Fruit fly (Drosophila melanogaster): ENCODE data around the gene Bhmt.
A peak's percentile ranks its signal among the peaks of the same experiment; 100 is the strongest.

Bhmt gene

DNA sequence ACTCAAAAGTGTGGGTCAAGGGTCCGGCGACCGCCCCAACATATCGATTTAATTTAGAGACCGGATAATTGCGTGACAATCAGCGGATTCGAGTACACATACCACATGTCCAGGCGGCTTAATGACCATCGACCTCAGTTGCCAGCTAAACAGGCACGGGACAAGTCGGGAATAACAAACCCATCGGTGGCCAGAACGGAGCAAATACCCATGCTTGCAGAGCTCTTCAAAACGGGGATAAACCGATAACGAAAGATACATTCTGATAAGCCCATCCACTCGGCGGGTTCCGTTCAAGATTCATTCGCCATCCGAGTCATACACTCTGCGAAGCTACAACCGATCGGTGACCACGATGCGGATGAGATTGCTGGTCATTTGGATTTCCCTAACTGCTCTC is 33.6 kb upstream of the Bhmt start, which contains the start of gene CG15169:
Gene CG15169, plus strand, starts transcription at position 301 of the 400 bp plus-strand sequence.
- TF ChIP-seq esn (GFP tag; optimal IDR thresholded peaks at IDR 0.05) (no peak), CG16779 (tag; optimal IDR thresholded peaks at IDR 0.05) (no peak), Met (GFP tag; optimal IDR thresholded peaks at IDR 0.05) (no peak), vri (GFP tag; optimal IDR thresholded peaks at IDR 0.05) (no peak), fd59A (GFP tag; optimal IDR thresholded peaks at IDR 0.05) (no peak), CG3032 (tag; optimal IDR thresholded peaks at IDR 0.05) (no peak), ss (GFP tag; optimal IDR thresholded peaks at IDR 0.05) (no peak), CG11294 (GFP tag; IDR thresholded peaks at IDR 0.05) (no peak), lz (GFP tag; optimal IDR thresholded peaks at IDR 0.05) (no peak), achi (GFP tag; optimal IDR thresholded peaks at IDR 0.05) (no peak), CG10669 (GFP tag; optimal IDR thresholded peaks at IDR 0.05) (no peak), fkh (GFP tag; optimal IDR thresholded peaks at IDR 0.05) (no peak), Blimp-1 (GFP tag; optimal IDR thresholded peaks at IDR 0.05) (no peak), CG6276 (GFP tag; optimal IDR thresholded peaks at IDR 0.05) (no peak), Ets96B (tag; optimal IDR thresholded peaks at IDR 0.05) (no peak), Hr38 (GFP tag; optimal IDR thresholded peaks at IDR 0.05) (no peak), Sox102F (GFP tag; optimal IDR thresholded peaks at IDR 0.05) (no peak), CG8319 (GFP tag; optimal IDR thresholded peaks at IDR 0.05) (no peak)

DNA sequence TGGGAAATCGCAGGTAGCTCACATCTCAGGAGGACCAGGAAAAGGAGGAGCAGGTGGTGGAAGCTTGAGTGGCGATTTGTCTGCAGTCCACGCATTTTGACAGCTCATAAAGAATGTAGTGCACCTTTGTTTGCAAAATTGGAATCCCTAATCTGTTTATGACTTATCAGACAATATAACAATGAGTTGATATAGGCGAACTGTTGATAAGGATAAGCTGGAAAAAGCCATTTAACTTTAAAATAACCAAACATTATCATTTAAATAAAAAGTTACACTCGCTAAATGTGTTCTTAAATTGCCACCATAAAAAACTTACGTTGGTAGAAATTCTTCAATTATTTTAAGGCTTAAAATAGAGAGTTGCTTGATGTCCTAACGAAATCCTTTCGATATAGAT is 33.0 kb upstream of the Bhmt start, which contains the start of gene CG15170:
Gene CG15170, minus strand, starts transcription at position 101 of the 400 bp plus-strand sequence.
- TF ChIP-seq CG11902 (GFP tag; optimal IDR thresholded peaks at IDR 0.05), result no peak
- no peak for TF ChIP-seq CG11294 (GFP tag; IDR thresholded peaks at IDR 0.05)
- TF ChIP-seq spab (GFP tag; optimal IDR thresholded peaks at IDR 0.05), result no peak
- TF ChIP-seq CG1621 (tag; optimal IDR thresholded peaks at IDR 0.05), result no peak
- TF ChIP-seq salr (GFP tag; optimal IDR thresholded peaks at IDR 0.05), result no peak
- no peak for TF ChIP-seq Blimp-1 (GFP tag; optimal IDR thresholded peaks at IDR 0.05)
- no peak for TF ChIP-seq Eip93F (GFP tag; optimal IDR thresholded peaks at IDR 0.05)
- no peak for TF ChIP-seq Eip75B (GFP tag; optimal IDR thresholded peaks at IDR 0.05)
- TF ChIP-seq CG6163 (GFP tag; IDR thresholded peaks at IDR 0.05), result no peak
- no peak for TF ChIP-seq svp (GFP tag)
- no peak for TF ChIP-seq dsx (GFP tag; optimal IDR thresholded peaks at IDR 0.05; ENCODE audit: poor library complexity, severe bottlenecking)
- TF ChIP-seq CG8319 (GFP tag; optimal IDR thresholded peaks at IDR 0.05), result no peak
- no peak for TF ChIP-seq Hr38 (GFP tag; optimal IDR thresholded peaks at IDR 0.05)
- TF ChIP-seq acj6 (GFP tag; optimal IDR thresholded peaks at IDR 0.05), result no peak
- TF ChIP-seq cyc (GFP tag; optimal IDR thresholded peaks at IDR 0.05), result no peak
- no peak for TF ChIP-seq topi (GFP tag; optimal IDR thresholded peaks at IDR 0.05)
- no peak for TF ChIP-seq CG7368 (GFP tag; optimal IDR thresholded peaks at IDR 0.05)
- no peak for TF ChIP-seq esn (GFP tag; optimal IDR thresholded peaks at IDR 0.05)
- TF ChIP-seq CG6276 (GFP tag; optimal IDR thresholded peaks at IDR 0.05), result no peak
- no peak for TF ChIP-seq CG15336 (GFP tag; IDR thresholded peaks at IDR 0.05)

dm6 chr2L:18987078-18987895 is 30.2 kb upstream of the Bhmt start, which contains the start of the genes Swip-1 and EMC5:
Gene Swip-1 (minus strand): TSS chr2L:18987280.
Gene EMC5 (plus strand): TSS chr2L:18987707.
- TF ChIP-seq Blimp-1 (GFP tag; optimal IDR thresholded peaks at IDR 0.05) (no peak), CG10669 (GFP tag; optimal IDR thresholded peaks at IDR 0.05) (peak; percentile 9), Hr4 (GFP tag; optimal IDR thresholded peaks at IDR 0.05) (peak; percentile 49), CG6808 (GFP tag; optimal IDR thresholded peaks at IDR 0.05) (peak; percentile 35), Eip75B (GFP tag; optimal IDR thresholded peaks at IDR 0.05) (peak; percentile 18), Sox102F (GFP tag; optimal IDR thresholded peaks at IDR 0.05) (peak; percentile 38), CG31627 (GFP tag; optimal IDR thresholded peaks at IDR 0.05) (peak; percentile 26), Met (GFP tag; optimal IDR thresholded peaks at IDR 0.05) (peak; percentile 13), pdm3 (GFP tag; optimal IDR thresholded peaks at IDR 0.05) (peak; percentile 2), dsx (GFP tag; optimal IDR thresholded peaks at IDR 0.05; ENCODE audit: poor library complexity, severe bottlenecking) (peak; percentile 16), vri (GFP tag; optimal IDR thresholded peaks at IDR 0.05) (peak; percentile 27), Hr39 (GFP tag; optimal IDR thresholded peaks at IDR 0.05) (no peak), Lpt (GFP tag; optimal IDR thresholded peaks at IDR 0.05) (no peak), CG6854 (GFP tag; optimal IDR thresholded peaks at IDR 0.05) (peak; percentile 44), CG3919 (GFP tag; optimal IDR thresholded peaks at IDR 0.05) (peak; percentile 50), CG6276 (GFP tag; optimal IDR thresholded peaks at IDR 0.05) (no peak), CG6163 (GFP tag; IDR thresholded peaks at IDR 0.05) (peak; percentile 61; the same call in 2 of the 3 replicates), Eip78C (GFP tag) (peak; percentile 56), lz (GFP tag; optimal IDR thresholded peaks at IDR 0.05) (peak; percentile 26), OdsH (GFP tag; optimal IDR thresholded peaks at IDR 0.05) (peak; percentile 36), CG4318 (GFP tag; optimal IDR thresholded peaks at IDR 0.05) (peak; percentile 33), CG9139 (GFP tag; optimal IDR thresholded peaks at IDR 0.05) (no peak), CG34406 (GFP tag; optimal IDR thresholded peaks at IDR 0.05) (peak; percentile 48), svp (GFP tag) (no peak)
